Fruit fly (Drosophila melanogaster) whole organism, embryonic: ENCODE measurements around the gene CG3918.
A peak's percentile ranks its signal among the peaks of the same experiment; 100 is the strongest.

Experiments
- CG10267 ChIP-seq: fragments of 200-800 bp; sonication (Bioruptor generic); optimal IDR thresholded peaks from 2 replicates; lab custom pipeline; 2018; ENCODE audit warnings: missing biosample characterization, mild to moderate bottlenecking, missing genetic modification characterization, moderate library complexity
- CG10321 ChIP-seq: fragments of 200-800 bp; sonication (Bioruptor generic); IDR thresholded peaks from 2 replicates; pipeline ENCODE4 v1.3.6; 2022; ENCODE audit warnings: missing biosample characterization, missing genetic modification characterization
- CG10366 ChIP-seq: fragments of 200-800 bp; sonication (Bioruptor generic); IDR thresholded peaks from 2 replicates; pipeline ENCODE4 v1.3.6; 2022; ENCODE audit warnings: missing biosample characterization, missing genetic modification characterization
- CG11695 ChIP-seq: fragments of 200-800 bp; sonication (Bioruptor generic); IDR thresholded peaks from 3 replicates; pipeline ENCODE4 v1.3.6; 2022; ENCODE audit warnings: missing biosample characterization, missing genetic modification characterization
- CG11696 ChIP-seq: fragments of 200-800 bp; sonication (Bioruptor generic); IDR thresholded peaks from 2 replicates; pipeline ENCODE4 v1.3.6; 2022; ENCODE audit warnings: missing biosample characterization, missing genetic modification characterization
- CG12236 ChIP-seq: fragments of 200-800 bp; sonication (Bioruptor generic); optimal IDR thresholded peaks from 2 replicates; lab custom pipeline; 2016; ENCODE audit warnings: missing biosample characterization, missing genetic modification characterization
- CG13287 ChIP-seq: fragments of 200-800 bp; sonication (Bioruptor generic); IDR thresholded peaks from 2 replicates; pipeline ENCODE4 v1.3.6; 2022; ENCODE audit warnings: missing biosample characterization, missing genetic modification characterization; ENCODE audit not compliant: partially characterized antibody
- CG13775 ChIP-seq: fragments of 200-800 bp; sonication (Bioruptor generic); optimal IDR thresholded peaks from 3 replicates; lab custom pipeline; 2017; ENCODE audit warnings: missing biosample characterization, mild to moderate bottlenecking, missing genetic modification characterization
- CG14014 ChIP-seq: fragments of 200-800 bp; sonication (Bioruptor generic); IDR thresholded peaks from 2 replicates; pipeline ENCODE4 v1.3.6; 2022; ENCODE audit warnings: missing biosample characterization, missing genetic modification characterization
- CG15696 ChIP-seq: fragments of 200-800 bp; sonication (Bioruptor generic); optimal IDR thresholded peaks from 2 replicates; lab custom pipeline; 2019; ENCODE audit warnings: missing biosample characterization, mild to moderate bottlenecking, missing genetic modification characterization, moderate library complexity
- CG17186 ChIP-seq: fragments of 200-800 bp; sonication (Bioruptor generic); optimal IDR thresholded peaks from 3 replicates; lab custom pipeline; 2017; ENCODE audit warnings: missing biosample characterization, missing genetic modification reagents, missing genetic modification characterization
- CG17328 ChIP-seq: fragments of 200-800 bp; sonication (Bioruptor generic); IDR thresholded peaks from 2 replicates; pipeline ENCODE4 v1.3.6; 2022; ENCODE audit warnings: missing biosample characterization, missing genetic modification characterization
- CG1832 ChIP-seq: fragments of 200-800 bp; sonication (Bioruptor generic); optimal IDR thresholded peaks from 2 replicates; lab custom pipeline; 2017; ENCODE audit warnings: missing biosample characterization, mild to moderate bottlenecking, missing genetic modification characterization, inconsistent platforms
- CG2712 ChIP-seq: fragments of 200-800 bp; optimal IDR thresholded peaks from 3 replicates; lab custom pipeline; 2019; ENCODE audit warnings: missing biosample characterization, mild to moderate bottlenecking, missing genetic modification characterization, moderate library complexity
- CG30431 ChIP-seq: fragments of 200-800 bp; sonication (Bioruptor generic); optimal IDR thresholded peaks from 2 replicates; lab custom pipeline; 2017; ENCODE audit warnings: missing biosample characterization, missing genetic modification characterization
- CG31388 ChIP-seq: fragments of 200-800 bp; sonication (Bioruptor generic); optimal IDR thresholded peaks from 2 replicates; lab custom pipeline; 2016; ENCODE audit warnings: missing biosample characterization, missing genetic modification characterization
- CG33213 ChIP-seq: fragments of 200-800 bp; sonication (Bioruptor generic); optimal IDR thresholded peaks from 3 replicates; lab custom pipeline; 2016; ENCODE audit warnings: missing biosample characterization, missing genetic modification characterization
- CG34422 ChIP-seq: fragments of 200-800 bp; sonication (Bioruptor generic); IDR thresholded peaks from 3 replicates; pipeline ENCODE4 v1.3.6; 2022; ENCODE audit warnings: missing biosample characterization, missing genetic modification characterization
- CG7357 ChIP-seq: fragments of 200-800 bp; sonication (Bioruptor generic); IDR thresholded peaks from 3 replicates; pipeline ENCODE4 v1.3.6; 2022; ENCODE audit warnings: missing biosample characterization, missing genetic modification characterization
- CG9932 ChIP-seq: fragments of 200-800 bp; sonication (Bioruptor generic); IDR thresholded peaks from 2 replicates; pipeline ENCODE4 v1.3.6; 2022; ENCODE audit warnings: missing biosample characterization, missing genetic modification characterization
- CHES-1-like ChIP-seq: fragments of 200-800 bp; sonication (Bioruptor generic); optimal IDR thresholded peaks from 2 replicates; lab custom pipeline; 2016; ENCODE audit warnings: missing biosample characterization, missing genetic modification characterization
- CoRest ChIP-seq: fragments of 200-800 bp; sonication (Bioruptor generic); optimal IDR thresholded peaks from 3 replicates; lab custom pipeline; 2018; ENCODE audit warnings: missing biosample characterization, mild to moderate bottlenecking, missing genetic modification characterization, moderate library complexity
- D19A ChIP-seq: fragments of 200-800 bp; optimal IDR thresholded peaks from 3 replicates; lab custom pipeline; 2019; ENCODE audit warnings: missing biosample characterization, mild to moderate bottlenecking, missing genetic modification characterization, moderate library complexity
- Gsc ChIP-seq: fragments of 200-800 bp; sonication (Bioruptor generic); IDR thresholded peaks from 2 replicates; pipeline ENCODE4 v1.3.6; 2022; ENCODE audit warnings: missing biosample characterization, missing genetic modification characterization
- H15 ChIP-seq: fragments of 200-800 bp; sonication (Bioruptor generic); IDR thresholded peaks from 3 replicates; pipeline ENCODE4 v1.3.6; 2022; ENCODE audit warnings: missing biosample characterization, missing genetic modification characterization
- H2.0 ChIP-seq: fragments of 200-800 bp; sonication (Bioruptor generic); IDR thresholded peaks from 2 replicates; pipeline ENCODE4 v1.3.6; 2022; ENCODE audit warnings: missing biosample characterization, missing genetic modification characterization
- HLH54F ChIP-seq: fragments of 200-800 bp; sonication (Bioruptor generic); optimal IDR thresholded peaks from 3 replicates; lab custom pipeline; 2016; ENCODE audit warnings: missing biosample characterization, missing genetic modification characterization
- MTF-1 ChIP-seq: fragments of 200-800 bp; sonication (Bioruptor generic); optimal IDR thresholded peaks from 2 replicates; lab custom pipeline; 2018; ENCODE audit warnings: missing biosample characterization, mild to moderate bottlenecking, missing genetic modification characterization, borderline replicate concordance
- Pdp1 ChIP-seq, 2 experiments: fragments of 200-800 bp; sonication (Bioruptor generic); optimal IDR thresholded peaks; 3 replicates each; lab custom pipeline; 2016; ENCODE audit warnings: missing biosample characterization in 2 of 2, missing genetic modification characterization in 2 of 2, mild to moderate bottlenecking in 1 of 2, moderate library complexity in 1 of 2
- Rx ChIP-seq: fragments of 200-800 bp; sonication (Bioruptor generic); IDR thresholded peaks from 2 replicates; pipeline ENCODE4 v1.3.6; 2022; ENCODE audit warnings: missing biosample characterization, missing genetic modification characterization
- Sox100B ChIP-seq: fragments of 200-800 bp; sonication (Bioruptor generic); optimal IDR thresholded peaks from 3 replicates; lab custom pipeline; 2018; ENCODE audit warnings: missing biosample characterization, mild to moderate bottlenecking, missing genetic modification characterization
- YL-1 ChIP-seq: fragments of 200-800 bp; sonication (Bioruptor generic); optimal IDR thresholded peaks from 3 replicates; lab custom pipeline; 2017; ENCODE audit warnings: missing biosample characterization, mild to moderate bottlenecking, missing genetic modification characterization
- al ChIP-seq: fragments of 200-800 bp; sonication (Bioruptor generic); IDR thresholded peaks from 2 replicates; pipeline ENCODE4 v1.3.6; 2022; ENCODE audit warnings: missing biosample characterization, missing genetic modification characterization
- ase ChIP-seq: fragments of 200-800 bp; sonication (Bioruptor generic); IDR thresholded peaks from 3 replicates; pipeline ENCODE4 v1.3.6; 2022; ENCODE audit warnings: missing biosample characterization, missing genetic modification characterization
- bigmax ChIP-seq: fragments of 200-800 bp; sonication (Bioruptor generic); optimal IDR thresholded peaks from 2 replicates; lab custom pipeline; 2018; ENCODE audit warnings: missing biosample characterization, mild to moderate bottlenecking, missing genetic modification characterization
- caup ChIP-seq: fragments of 200-800 bp; sonication (Bioruptor generic); optimal IDR thresholded peaks from 3 replicates; lab custom pipeline; 2017; ENCODE audit warnings: missing biosample characterization, mild to moderate bottlenecking, missing genetic modification characterization, moderate library complexity; ENCODE audit not compliant: severe bottlenecking
- ci ChIP-seq: fragments of 200-800 bp; sonication (Bioruptor generic); IDR thresholded peaks from 3 replicates; pipeline ENCODE4 v1.3.6; 2022; ENCODE audit warnings: missing biosample characterization, missing genetic modification characterization
- cwo ChIP-seq: fragments of 200-800 bp; sonication (Bioruptor generic); optimal IDR thresholded peaks from 3 replicates; lab custom pipeline; 2017; ENCODE audit warnings: missing biosample characterization, missing genetic modification characterization, mild to moderate bottlenecking, moderate library complexity, missing genetic modification reagents
- dmrt99B ChIP-seq: fragments of 200-800 bp; sonication (Bioruptor generic); optimal IDR thresholded peaks from 2 replicates; lab custom pipeline; 2018; ENCODE audit warnings: missing biosample characterization, mild to moderate bottlenecking, missing genetic modification characterization, moderate library complexity
- en ChIP-seq: fragments of 200-800 bp; sonication (Bioruptor generic); optimal IDR thresholded peaks from 2 replicates; lab custom pipeline; 2016; ENCODE audit warnings: missing biosample characterization, missing genetic modification characterization
- esg ChIP-seq: fragments of 200-800 bp; sonication (Bioruptor generic); conservative IDR thresholded peaks from 2 replicates; pipeline ENCODE4 v1.3.6; 2022; ENCODE audit warnings: missing biosample characterization, missing genetic modification characterization
- fd3F ChIP-seq: fragments of 200-800 bp; sonication (Bioruptor generic); optimal IDR thresholded peaks from 2 replicates; lab custom pipeline; 2018; ENCODE audit warnings: missing biosample characterization, mild to moderate bottlenecking, missing genetic modification characterization, moderate library complexity
- gcm ChIP-seq: fragments of 200-800 bp; sonication (Bioruptor generic); optimal IDR thresholded peaks from 2 replicates; lab custom pipeline; 2019; ENCODE audit warnings: missing biosample characterization, mild to moderate bottlenecking, missing genetic modification characterization, moderate library complexity
- lmd ChIP-seq: fragments of 200-800 bp; sonication (Bioruptor generic); IDR thresholded peaks from 2 replicates; pipeline ENCODE4 v1.3.6; 2022; ENCODE audit warnings: missing biosample characterization, missing genetic modification characterization
- mam ChIP-seq: fragments of 200-800 bp; sonication (Bioruptor generic); optimal IDR thresholded peaks from 3 replicates; lab custom pipeline; 2016; ENCODE audit warnings: missing biosample characterization, missing genetic modification characterization
- nerfin-1 ChIP-seq: fragments of 200-800 bp; sonication (Bioruptor generic); optimal IDR thresholded peaks from 3 replicates; lab custom pipeline; 2019; ENCODE audit warnings: missing biosample characterization, mild to moderate bottlenecking, missing genetic modification characterization, moderate library complexity
- nmo ChIP-seq: fragments of 200-800 bp; sonication (Bioruptor generic); optimal IDR thresholded peaks from 2 replicates; lab custom pipeline; 2018; ENCODE audit warnings: missing biosample characterization, mild to moderate bottlenecking, missing genetic modification characterization, moderate library complexity
- sens ChIP-seq: fragments of 200-800 bp; sonication (Bioruptor generic); peaks from one replicate; lab custom pipeline; 2016; ENCODE audit warnings: missing biosample characterization, missing genetic modification characterization
- sisA ChIP-seq: fragments of 200-800 bp; sonication (Bioruptor generic); IDR thresholded peaks from 2 replicates; pipeline ENCODE4 v1.3.6; 2022; ENCODE audit warnings: missing biosample characterization, missing genetic modification characterization
- toy ChIP-seq: fragments of 200-800 bp; sonication (Bioruptor generic); IDR thresholded peaks from 2 replicates; pipeline ENCODE4 v1.3.6; 2022; ENCODE audit warnings: missing biosample characterization, missing genetic modification characterization
- usp ChIP-seq: fragments of >200 bp; optimal IDR thresholded peaks from 2 replicates; lab custom pipeline; 2017; ENCODE audit warnings: missing biosample characterization, missing genetic modification characterization

CG3918 gene

dm6 chrX:6574488-6574887, 50.2 kb downstream of the CG3918 start (continued):
- TF ChIP-seq CG17186 (GFP tag; lab: Kevin White, UChicago) (no peak), Pdp1 (GFP tag; optimal IDR thresholded peaks at IDR 0.05; lab: Kevin White, UChicago) (peak in 1 of 2 experiments; percentile 4), toy (GFP tag; lab: Robert Waterston, UW) (no peak), CG14014 (GFP tag; lab: Robert Waterston, UW) (0 out of 2 replicates have a peak, but pooled peaks have one; percentile 34), CoRest (peak; percentile 12), YL-1 (GFP tag; lab: Kevin White, UChicago) (no peak), CG7357 (GFP tag; lab: Robert Waterston, UW) (peak; percentile 37; the same call in 1 of the 3 replicates), CG15696 (tag; lab: Kevin White, UChicago) (no peak), CG1832 (GFP tag; lab: Kevin White, UChicago) (no peak), ci (GFP tag; lab: Robert Waterston, UW) (peak; percentile 62; the same call in 1 of the 3 replicates), CG9932 (peak; percentile 31; the same call in 1 of the 2 replicates), en (GFP tag; lab: Kevin White, UChicago) (no peak), dmrt99B (tag; lab: Kevin White, UChicago) (peak; percentile 46), mam (GFP tag; lab: Kevin White, UChicago) (peak; percentile 14), Gsc (GFP tag; lab: Robert Waterston, UW) (no peak), CG2712 (tag; lab: Kevin White, UChicago) (peak; percentile 28), caup (peak; percentile 3), MTF-1 (GFP tag; lab: Kevin White, UChicago) (no peak), usp (no peak), CG17328 (GFP tag; lab: Robert Waterston, UW) (peak; percentile 28; the same call in 1 of the 2 replicates), CG10267 (tag; lab: Kevin White, UChicago) (no peak), CG30431 (no peak), lmd (GFP tag; lab: Robert Waterston, UW) (peak; percentile 41; the same call in 1 of the 2 replicates), HLH54F (GFP tag; lab: Kevin White, UChicago) (no peak), CG10321 (no peak), gcm (GFP tag; lab: Kevin White, UChicago) (no peak), CG11695 (GFP tag; lab: Robert Waterston, UW) (0 out of 3 replicates have a peak, but pooled peaks have one; percentile 11), cwo (peak; percentile 5), al (GFP tag; lab: Robert Waterston, UW) (0 out of 2 replicates have a peak, but pooled peaks have one; percentile 32), D19A (tag; lab: Kevin White, UChicago) (no peak), CG13287 (GFP tag; lab: Robert Waterston, UW) (no peak), CG13775 (no peak), Rx (GFP tag; lab: Robert Waterston, UW) (0 out of 2 replicates have a peak, but pooled peaks have one; percentile 38), sens (GFP tag; lab: Kevin White, UChicago) (peak; percentile 71), CG33213 (GFP tag; lab: Kevin White, UChicago) (no peak), CG31388 (GFP tag; lab: Kevin White, UChicago) (no peak), H2.0 (GFP tag; lab: Robert Waterston, UW) (peak; percentile 42; the same call in 1 of the 2 replicates), ase (peak; percentile 45; the same call in 1 of the 3 replicates), fd3F (no peak), CG12236 (GFP tag; lab: Kevin White, UChicago) (no peak), CG10366 (peak; percentile 50), sisA (GFP tag; lab: Robert Waterston, UW) (peak; percentile 47), CG11696 (GFP tag; lab: Robert Waterston, UW) (no peak), nmo (no peak), H15 (0 out of 3 replicates have a peak, but pooled peaks have one; percentile 41), esg (peak; percentile 36; the same call in 1 of the 2 replicates), CG34422 (GFP tag; lab: Robert Waterston, UW) (0 out of 3 replicates have a peak, but pooled peaks have one; percentile 10), Sox100B (GFP tag; lab: Kevin White, UChicago) (no peak), CHES-1-like (GFP tag; lab: Kevin White, UChicago) (no peak), nerfin-1 (tag; lab: Kevin White, UChicago) (no peak), bigmax (no peak)
